Fruit fly (Drosophila melanogaster) whole organism, embryonic: ENCODE data around the gene gpp.
A peak's percentile ranks its signal among the peaks of the same experiment; 100 is the strongest.

Experiments used
- Adf1 ChIP-seq: fragments of 200-800 bp; sonication (Bioruptor generic); IDR thresholded peaks from 2 replicates; pipeline ENCODE4 v1.3.6; 2022; ENCODE audit warnings: missing biosample characterization, missing genetic modification characterization
- C15 ChIP-seq: fragments of 200-800 bp; sonication (Bioruptor generic); IDR thresholded peaks from 3 replicates; pipeline ENCODE4 v1.3.6; 2022; ENCODE audit warnings: missing biosample characterization, missing genetic modification characterization
- CG11085 ChIP-seq: fragments of 200-800 bp; sonication (Bioruptor generic); IDR thresholded peaks from 2 replicates; pipeline ENCODE4 v1.3.6; 2022; ENCODE audit warnings: missing biosample characterization, missing genetic modification characterization
- CG11723 ChIP-seq: fragments of 200-800 bp; sonication (Bioruptor generic); optimal IDR thresholded peaks from 2 replicates; lab custom pipeline; 2017; ENCODE audit warnings: missing biosample characterization, mild to moderate bottlenecking, missing genetic modification characterization
- CG12071 ChIP-seq: fragments of 200-800 bp; sonication (Bioruptor generic); optimal IDR thresholded peaks from 3 replicates; lab custom pipeline; 2018; ENCODE audit warnings: missing biosample characterization, mild to moderate bottlenecking, missing genetic modification characterization
- CG15601 ChIP-seq: fragments of 200-800 bp; sonication (Bioruptor generic); optimal IDR thresholded peaks from 3 replicates; lab custom pipeline; 2019; ENCODE audit warnings: missing biosample characterization, mild to moderate bottlenecking, missing genetic modification characterization, moderate library complexity
- CG16813 ChIP-seq: fragments of 200-800 bp; sonication (Bioruptor generic); IDR thresholded peaks from 3 replicates; pipeline ENCODE4 v1.3.6; 2022; ENCODE audit warnings: missing biosample characterization, missing genetic modification characterization; ENCODE audit not compliant: partially characterized antibody
- CG17829 ChIP-seq: fragments of 200-800 bp; optimal IDR thresholded peaks from 2 replicates; lab custom pipeline; 2019; ENCODE audit warnings: missing biosample characterization, mild to moderate bottlenecking, missing genetic modification characterization, moderate library complexity
- CG17912 ChIP-seq: fragments of 200-800 bp; sonication (Bioruptor generic); optimal IDR thresholded peaks from 2 replicates; lab custom pipeline; 2018; ENCODE audit warnings: missing biosample characterization, mild to moderate bottlenecking, missing genetic modification characterization
- CG18476 ChIP-seq: fragments of 200-800 bp; sonication (Bioruptor generic); optimal IDR thresholded peaks from 2 replicates; lab custom pipeline; 2016; ENCODE audit warnings: missing biosample characterization, mild to moderate bottlenecking, missing genetic modification characterization
- CG32767 ChIP-seq: fragments of 200-800 bp; sonication (Bioruptor generic); IDR thresholded peaks from 2 replicates; pipeline ENCODE4 v1.3.6; 2022; ENCODE audit warnings: missing biosample characterization, missing genetic modification characterization
- CG34422 ChIP-seq: fragments of 200-800 bp; sonication (Bioruptor generic); IDR thresholded peaks from 3 replicates; pipeline ENCODE4 v1.3.6; 2022; ENCODE audit warnings: missing biosample characterization, missing genetic modification characterization
- CG3726 ChIP-seq: fragments of 200-800 bp; sonication (Bioruptor generic); IDR thresholded peaks from 3 replicates; pipeline ENCODE4, ENCODE4 v1.3.6; 2022; ENCODE audit warnings: missing biosample characterization, missing genetic modification characterization
- CG4404 ChIP-seq: fragments of 200-800 bp; sonication (Bioruptor generic); IDR thresholded peaks from 2 replicates; pipeline ENCODE4 v1.3.6; 2022; ENCODE audit warnings: missing biosample characterization, missing genetic modification characterization
- CG6175 ChIP-seq: fragments of 200-800 bp; sonication (Bioruptor generic); IDR thresholded peaks from 3 replicates; pipeline ENCODE4 v1.3.6; 2022; ENCODE audit warnings: missing biosample characterization, missing genetic modification characterization
- CG7786 ChIP-seq: fragments of 200-800 bp; sonication (Bioruptor generic); optimal IDR thresholded peaks from 2 replicates; lab custom pipeline; 2016; ENCODE audit warnings: missing biosample characterization, missing genetic modification characterization
- CG8359 ChIP-seq: fragments of 200-800 bp; sonication (Bioruptor generic); optimal IDR thresholded peaks from 2 replicates; lab custom pipeline; 2017; ENCODE audit warnings: missing biosample characterization, mild to moderate bottlenecking, missing genetic modification characterization, borderline replicate concordance
- CG8924 ChIP-seq: fragments of 200-800 bp; optimal IDR thresholded peaks from 3 replicates; lab custom pipeline; 2019; ENCODE audit warnings: missing biosample characterization, mild to moderate bottlenecking, missing genetic modification characterization, moderate library complexity
- D ChIP-seq, 2 experiments: fragments of 200-800 bp in 1 of 2; fragments of >200 bp in 1 of 2; sonication (Bioruptor generic) in 1 of 2; optimal IDR thresholded peaks; 2 replicates in 1 of 2; 3 replicates in 1 of 2; lab custom pipeline; 2017; ENCODE audit warnings: mild to moderate bottlenecking in 1 of 2, missing biosample characterization in 1 of 2, missing genetic modification characterization in 1 of 2, missing genetic modification reagents in 1 of 2
- Dek ChIP-seq: fragments of 200-800 bp; sonication (Bioruptor generic); optimal IDR thresholded peaks from 3 replicates; lab custom pipeline; 2019; ENCODE audit warnings: missing biosample characterization, mild to moderate bottlenecking, missing genetic modification characterization, moderate library complexity
- Kr ChIP-seq: fragments of 200-800 bp; sonication (Bioruptor generic); optimal IDR thresholded peaks from 2 replicates; lab custom pipeline; 2017; ENCODE audit warnings: missing biosample characterization, mild to moderate bottlenecking, missing genetic modification characterization
- NC2β ChIP-seq: fragments of 200-800 bp; sonication (Bioruptor generic); optimal IDR thresholded peaks from 2 replicates; lab custom pipeline; 2016; ENCODE audit warnings: missing biosample characterization, missing genetic modification characterization
- Optix ChIP-seq: fragments of 200-800 bp; sonication (Bioruptor generic); IDR thresholded peaks from 3 replicates; pipeline ENCODE4 v1.3.6; 2022; ENCODE audit warnings: missing biosample characterization, missing genetic modification characterization
- Pdp1 ChIP-seq, 2 experiments: fragments of 200-800 bp; sonication (Bioruptor generic); optimal IDR thresholded peaks; 3 replicates each; lab custom pipeline; 2016; ENCODE audit warnings: missing biosample characterization in 2 of 2, missing genetic modification characterization in 2 of 2, mild to moderate bottlenecking in 1 of 2, moderate library complexity in 1 of 2
- ase ChIP-seq: fragments of 200-800 bp; sonication (Bioruptor generic); IDR thresholded peaks from 3 replicates; pipeline ENCODE4 v1.3.6; 2022; ENCODE audit warnings: missing biosample characterization, missing genetic modification characterization
- bab2 ChIP-seq: fragments of 200-800 bp; sonication (Bioruptor generic); optimal IDR thresholded peaks from 2 replicates; lab custom pipeline; 2016; ENCODE audit warnings: missing biosample characterization, missing genetic modification characterization
- chm ChIP-seq: fragments of 200-800 bp; sonication (Bioruptor generic); IDR thresholded peaks from 2 replicates; pipeline ENCODE4 v1.3.6; 2022; ENCODE audit warnings: missing biosample characterization, missing genetic modification characterization
- dati ChIP-seq: fragments of 200-800 bp; sonication (Bioruptor generic); IDR thresholded peaks from 2 replicates; pipeline ENCODE4 v1.3.6; 2022; ENCODE audit warnings: missing biosample characterization, missing genetic modification characterization
- dm ChIP-seq: fragments of 200-800 bp; sonication (Bioruptor generic); optimal IDR thresholded peaks from 3 replicates; lab custom pipeline; 2016; ENCODE audit warnings: missing biosample characterization, missing genetic modification characterization
- eve ChIP-seq, 2 experiments: fragments of >200 bp; optimal IDR thresholded peaks; 2 replicates each; lab custom pipeline; 2017; ENCODE audit warnings: missing biosample characterization in 2 of 2, missing genetic modification characterization in 2 of 2
- gce ChIP-seq: fragments of 200-800 bp; sonication (Bioruptor generic); IDR thresholded peaks from 3 replicates; pipeline ENCODE4 v1.3.6; 2022; ENCODE audit warnings: missing biosample characterization, missing genetic modification characterization
- gsb ChIP-seq: fragments of 200-800 bp; sonication (Bioruptor generic); IDR thresholded peaks from 2 replicates; pipeline ENCODE4 v1.3.6; 2022; ENCODE audit warnings: missing biosample characterization, missing genetic modification characterization
- lola ChIP-seq, 3 experiments: fragments of >200 bp in 2 of 3; fragments of 200-800 bp in 1 of 3; sonication (Bioruptor generic) in 1 of 3; optimal IDR thresholded peaks; 2 replicates each; lab custom pipeline; 2017 to 2019; ENCODE audit warnings: missing biosample characterization in 3 of 3, missing genetic modification characterization in 3 of 3, mild to moderate bottlenecking in 1 of 3, moderate library complexity in 1 of 3
- mirr ChIP-seq: fragments of 200-800 bp; sonication (Bioruptor generic); optimal IDR thresholded peaks from 3 replicates; lab custom pipeline; 2018; ENCODE audit warnings: missing biosample characterization, mild to moderate bottlenecking, missing genetic modification characterization
- phol ChIP-seq: fragments of 200-800 bp; sonication (Bioruptor generic); optimal IDR thresholded peaks from 3 replicates; lab custom pipeline; 2018; ENCODE audit warnings: missing biosample characterization, mild to moderate bottlenecking, missing genetic modification characterization, moderate library complexity
- seq ChIP-seq: fragments of 200-800 bp; sonication (Bioruptor generic); IDR thresholded peaks from 2 replicates; pipeline ENCODE4 v1.3.6; 2022; ENCODE audit warnings: missing biosample characterization, missing genetic modification characterization
- stc ChIP-seq: fragments of 200-800 bp; sonication (Bioruptor generic); IDR thresholded peaks from 2 replicates; pipeline ENCODE4 v1.3.6; 2022; ENCODE audit warnings: missing biosample characterization, missing genetic modification characterization
- trh ChIP-seq: fragments of 200-800 bp; sonication (Bioruptor generic); optimal IDR thresholded peaks from 2 replicates; lab custom pipeline; 2016; ENCODE audit warnings: missing biosample characterization, missing genetic modification characterization
- tup ChIP-seq: fragments of 200-800 bp; sonication (Bioruptor generic); optimal IDR thresholded peaks from 2 replicates; lab custom pipeline; 2016; ENCODE audit warnings: missing biosample characterization, mild to moderate bottlenecking, missing genetic modification characterization, moderate library complexity
- unpg ChIP-seq: fragments of 200-800 bp; sonication (Bioruptor generic); optimal IDR thresholded peaks from 3 replicates; lab custom pipeline; 2018; ENCODE audit warnings: missing biosample characterization, mild to moderate bottlenecking, missing genetic modification characterization, moderate library complexity
- zf30C ChIP-seq: fragments of 200-800 bp; sonication (Bioruptor generic); optimal IDR thresholded peaks from 3 replicates; lab custom pipeline; 2018; ENCODE audit warnings: missing biosample characterization, mild to moderate bottlenecking, missing genetic modification characterization
- zfh1 ChIP-seq: fragments of 200-800 bp; sonication (Bioruptor generic); IDR thresholded peaks from 3 replicates; pipeline ENCODE4 v1.3.6; 2022; ENCODE audit warnings: missing biosample characterization, missing genetic modification characterization
- zfh2 ChIP-seq: fragments of 200-800 bp; sonication (Bioruptor generic); optimal IDR thresholded peaks from 2 replicates; lab custom pipeline; 2016; ENCODE audit warnings: missing biosample characterization, missing genetic modification characterization

gpp gene

dm6 chr3R:6368100-6368499 lies 38.6 kb upstream of the gpp start, which contains the start of gene CG42724 (continued):
- TF ChIP-seq CG12071 (GFP tag; lab: Kevin White, UChicago) (no peak), phol (tag; lab: Kevin White, UChicago) (peak; percentile 54), CG7786 (GFP tag; lab: Kevin White, UChicago) (peak; percentile 71), Adf1 (GFP tag; lab: Robert Waterston, UW) (no peak), CG18476 (GFP tag; lab: Kevin White, UChicago) (no peak), Pdp1 (GFP tag; optimal IDR thresholded peaks at IDR 0.05; lab: Kevin White, UChicago) (peak; percentile 74 to 80), mirr (no peak), dm (GFP tag; lab: Kevin White, UChicago) (peak; percentile 69), Dek (no peak), Kr (GFP tag; lab: Kevin White, UChicago) (no peak), CG8924 (tag; lab: Kevin White, UChicago) (no peak), C15 (0 out of 3 replicates have a peak, but pooled peaks have one; percentile 9), CG6175 (0 out of 3 replicates have a peak, but pooled peaks have one; percentile 32), unpg (GFP tag; lab: Kevin White, UChicago) (no peak), CG34422 (GFP tag; lab: Robert Waterston, UW) (peak; percentile 44; the same call in 1 of the 3 replicates), stc (GFP tag; lab: Robert Waterston, UW) (peak; percentile 44; the same call in 1 of the 2 replicates), CG17912 (GFP tag; lab: Kevin White, UChicago) (no peak), trh (GFP tag; lab: Kevin White, UChicago) (peak; percentile 26), lola (GFP tag; optimal IDR thresholded peaks at IDR 0.05; lab: Kevin White, UChicago) (no peak), CG11085 (no peak), D (optimal IDR thresholded peaks at IDR 0.05; lab: Kevin White, UChicago) (peak; percentile 72), D (GFP tag; optimal IDR thresholded peaks at IDR 0.05; lab: Kevin White, UChicago) (no peak), zfh1 (GFP tag; lab: Robert Waterston, UW) (peak; percentile 46; the same call in 1 of the 3 replicates), Optix (GFP tag; lab: Robert Waterston, UW) (peak; percentile 69), CG3726 (GFP tag; lab: Robert Waterston, UW) (no peak), gsb (GFP tag; lab: Robert Waterston, UW) (peak; percentile 43; the same call in 1 of the 2 replicates), gce (no peak), CG11723 (no peak), CG16813 (GFP tag; lab: Robert Waterston, UW) (peak; percentile 62; the same call in 2 of the 3 replicates), bab2 (GFP tag; lab: Kevin White, UChicago) (peak; percentile 72), eve (GFP tag; optimal IDR thresholded peaks at IDR 0.05; lab: Kevin White, UChicago) (no peak), seq (GFP tag; lab: Robert Waterston, UW) (no peak; the same call in 1 of the 2 replicates), CG32767 (no peak), CG15601 (tag; lab: Kevin White, UChicago) (no peak), zf30C (no peak), dati (GFP tag; lab: Robert Waterston, UW) (no peak), CG17829 (tag; lab: Kevin White, UChicago) (no peak), NC2β (GFP tag; lab: Kevin White, UChicago) (peak; percentile 73), CG8359 (GFP tag; lab: Kevin White, UChicago) (no peak), tup (GFP tag; lab: Kevin White, UChicago) (no peak), ase (GFP tag; lab: Robert Waterston, UW) (0 out of 3 replicates have a peak, but pooled peaks have one; percentile 38), zfh2 (GFP tag; lab: Kevin White, UChicago) (peak; percentile 79), chm (GFP tag; lab: Robert Waterston, UW) (no peak), CG4404 (GFP tag; lab: Robert Waterston, UW) (no peak)
